Fruit fly (Drosophila melanogaster) whole organism, embryonic: Measurements from ENCODE around the gene ND-39.

ENCODE experiments used
- Awh ChIP-seq: fragments of 200-800 bp; sonication (Bioruptor generic); IDR thresholded peaks from 2 replicates; pipeline ENCODE4, ENCODE4 v1.3.6; 2022; ENCODE audit warnings: missing biosample characterization, missing genetic modification characterization
- CG10267 ChIP-seq: fragments of 200-800 bp; sonication (Bioruptor generic); optimal IDR thresholded peaks from 2 replicates; lab custom pipeline; 2018; ENCODE audit warnings: missing biosample characterization, mild to moderate bottlenecking, missing genetic modification characterization, moderate library complexity
- CG10321 ChIP-seq: fragments of 200-800 bp; sonication (Bioruptor generic); IDR thresholded peaks from 2 replicates; pipeline ENCODE4 v1.3.6; 2022; ENCODE audit warnings: missing biosample characterization, missing genetic modification characterization
- CG10565 ChIP-seq: fragments of 200-800 bp; sonication (Bioruptor generic); optimal IDR thresholded peaks from 3 replicates; lab custom pipeline; 2016; ENCODE audit warnings: missing biosample characterization, mild to moderate bottlenecking, missing genetic modification characterization
- CG10979 ChIP-seq: fragments of 200-800 bp; sonication (Bioruptor generic); optimal IDR thresholded peaks from 2 replicates; lab custom pipeline; 2018; ENCODE audit warnings: missing biosample characterization, mild to moderate bottlenecking, missing genetic modification characterization, moderate library complexity
- CG11696 ChIP-seq: fragments of 200-800 bp; sonication (Bioruptor generic); IDR thresholded peaks from 2 replicates; pipeline ENCODE4 v1.3.6; 2022; ENCODE audit warnings: missing biosample characterization, missing genetic modification characterization
- CG12236 ChIP-seq: fragments of 200-800 bp; sonication (Bioruptor generic); optimal IDR thresholded peaks from 2 replicates; lab custom pipeline; 2016; ENCODE audit warnings: missing biosample characterization, missing genetic modification characterization
- CG1233 ChIP-seq: fragments of 200-800 bp; sonication (Bioruptor generic); optimal IDR thresholded peaks from 4 replicates; lab custom pipeline; 2018; ENCODE audit warnings: missing biosample characterization, mild to moderate bottlenecking, missing genetic modification characterization
- CG12391 ChIP-seq: fragments of 200-800 bp; sonication (Bioruptor generic); optimal IDR thresholded peaks from 3 replicates; lab custom pipeline; 2018; ENCODE audit warnings: missing biosample characterization, mild to moderate bottlenecking, missing genetic modification characterization, moderate library complexity
- CG15073 ChIP-seq: fragments of 200-800 bp; sonication (Bioruptor generic); optimal IDR thresholded peaks from 2 replicates; lab custom pipeline; 2016; ENCODE audit warnings: missing biosample characterization, missing genetic modification characterization
- CG17359 ChIP-seq: fragments of 200-800 bp; sonication (Bioruptor generic); optimal IDR thresholded peaks from 3 replicates; lab custom pipeline; 2018; ENCODE audit warnings: missing biosample characterization, mild to moderate bottlenecking, missing genetic modification characterization, moderate library complexity
- CG18599 ChIP-seq: fragments of 200-800 bp; sonication (Bioruptor generic); optimal IDR thresholded peaks from 3 replicates; lab custom pipeline; 2017; ENCODE audit warnings: missing biosample characterization, missing genetic modification characterization, mild to moderate bottlenecking, moderate library complexity, missing genetic modification reagents
- CG2202 ChIP-seq: fragments of 200-800 bp; sonication (Bioruptor generic); optimal IDR thresholded peaks from 2 replicates; lab custom pipeline; 2018; ENCODE audit warnings: missing biosample characterization, mild to moderate bottlenecking, missing genetic modification characterization
- CG3281 ChIP-seq: fragments of 200-800 bp; sonication (Bioruptor generic); optimal IDR thresholded peaks from 3 replicates; lab custom pipeline; 2017; ENCODE audit warnings: missing biosample characterization, mild to moderate bottlenecking, missing genetic modification characterization
- CG34422 ChIP-seq: fragments of 200-800 bp; sonication (Bioruptor generic); IDR thresholded peaks from 3 replicates; pipeline ENCODE4 v1.3.6; 2022; ENCODE audit warnings: missing biosample characterization, missing genetic modification characterization
- CG4360 ChIP-seq: fragments of 200-800 bp; sonication (Bioruptor generic); IDR thresholded peaks from 2 replicates; pipeline ENCODE4 v1.3.6; 2022; ENCODE audit warnings: missing biosample characterization, missing genetic modification characterization
- CG4404 ChIP-seq: fragments of 200-800 bp; sonication (Bioruptor generic); IDR thresholded peaks from 2 replicates; pipeline ENCODE4 v1.3.6; 2022; ENCODE audit warnings: missing biosample characterization, missing genetic modification characterization
- CG6854 ChIP-seq: fragments of 200-800 bp; sonication (Bioruptor generic); optimal IDR thresholded peaks from 3 replicates; lab custom pipeline; 2017; ENCODE audit warnings: missing biosample characterization, mild to moderate bottlenecking, missing genetic modification characterization
- CG8388 ChIP-seq: fragments of 200-800 bp; sonication (Bioruptor generic); optimal IDR thresholded peaks from 2 replicates; lab custom pipeline; 2019; ENCODE audit warnings: missing biosample characterization, mild to moderate bottlenecking, missing genetic modification characterization, moderate library complexity
- CG8765 ChIP-seq: fragments of 200-800 bp; sonication (Bioruptor generic); IDR thresholded peaks from 2 replicates; pipeline ENCODE4 v1.3.6; 2022; ENCODE audit warnings: missing biosample characterization, missing genetic modification characterization
- CG9876 ChIP-seq: fragments of 200-800 bp; sonication (Bioruptor generic); optimal IDR thresholded peaks from 2 replicates; lab custom pipeline; 2016; ENCODE audit warnings: missing biosample characterization, missing genetic modification characterization
- CTCF ChIP-seq: fragments of 200-800 bp; sonication (Bioruptor generic); optimal IDR thresholded peaks from 2 replicates; lab custom pipeline; 2017; ENCODE audit warnings: missing biosample characterization, mild to moderate bottlenecking, missing genetic modification characterization, moderate library complexity
- CrebB ChIP-seq: fragments of 200-800 bp; sonication (Bioruptor generic); optimal IDR thresholded peaks from 3 replicates; lab custom pipeline; 2018; ENCODE audit warnings: missing biosample characterization, mild to moderate bottlenecking, missing genetic modification characterization
- D ChIP-seq, 2 experiments: fragments of 200-800 bp in 1 of 2; fragments of >200 bp in 1 of 2; sonication (Bioruptor generic) in 1 of 2; optimal IDR thresholded peaks; 2 replicates in 1 of 2; 3 replicates in 1 of 2; lab custom pipeline; 2017; ENCODE audit warnings: mild to moderate bottlenecking in 1 of 2, missing biosample characterization in 1 of 2, missing genetic modification characterization in 1 of 2, missing genetic modification reagents in 1 of 2
- Dad ChIP-seq: fragments of 200-800 bp; sonication (Bioruptor generic); optimal IDR thresholded peaks from 3 replicates; lab custom pipeline; 2016; ENCODE audit warnings: missing biosample characterization, missing genetic modification characterization
- E2f1 ChIP-seq: fragments of 200-800 bp; sonication (Bioruptor generic); IDR thresholded peaks from 2 replicates; pipeline ENCODE4 v1.3.6; 2022; ENCODE audit warnings: missing biosample characterization, missing genetic modification characterization
- Fer3 ChIP-seq: fragments of 200-800 bp; sonication (Bioruptor generic); optimal IDR thresholded peaks from 2 replicates; lab custom pipeline; 2018; ENCODE audit warnings: missing biosample characterization, mild to moderate bottlenecking, missing genetic modification characterization, moderate library complexity
- Gsc ChIP-seq: fragments of 200-800 bp; sonication (Bioruptor generic); IDR thresholded peaks from 2 replicates; pipeline ENCODE4 v1.3.6; 2022; ENCODE audit warnings: missing biosample characterization, missing genetic modification characterization
- HLH54F ChIP-seq: fragments of 200-800 bp; sonication (Bioruptor generic); optimal IDR thresholded peaks from 3 replicates; lab custom pipeline; 2016; ENCODE audit warnings: missing biosample characterization, missing genetic modification characterization
- HLHmδ ChIP-seq: fragments of 200-800 bp; sonication (Bioruptor generic); optimal IDR thresholded peaks from 2 replicates; lab custom pipeline; 2018; ENCODE audit warnings: missing biosample characterization, mild to moderate bottlenecking, missing genetic modification characterization, moderate library complexity
- Jarid2 ChIP-seq: fragments of 200-800 bp; sonication (Bioruptor generic); optimal IDR thresholded peaks from 3 replicates; lab custom pipeline; 2017; ENCODE audit warnings: mild to moderate bottlenecking, missing biosample characterization, missing genetic modification reagents, missing genetic modification characterization
- Kr ChIP-seq: fragments of 200-800 bp; sonication (Bioruptor generic); optimal IDR thresholded peaks from 2 replicates; lab custom pipeline; 2017; ENCODE audit warnings: missing biosample characterization, mild to moderate bottlenecking, missing genetic modification characterization
- NK7.1 ChIP-seq: fragments of 200-800 bp; sonication (Bioruptor generic); optimal IDR thresholded peaks from 3 replicates; lab custom pipeline; 2016; ENCODE audit warnings: missing biosample characterization, missing genetic modification characterization
- al ChIP-seq: fragments of 200-800 bp; sonication (Bioruptor generic); IDR thresholded peaks from 2 replicates; pipeline ENCODE4 v1.3.6; 2022; ENCODE audit warnings: missing biosample characterization, missing genetic modification characterization
- ara ChIP-seq: fragments of 200-800 bp; sonication (Bioruptor generic); IDR thresholded peaks from 2 replicates; pipeline ENCODE4 v1.3.6; 2022; ENCODE audit warnings: missing biosample characterization, missing genetic modification characterization
- bab2 ChIP-seq: fragments of 200-800 bp; sonication (Bioruptor generic); optimal IDR thresholded peaks from 2 replicates; lab custom pipeline; 2016; ENCODE audit warnings: missing biosample characterization, missing genetic modification characterization
- btn ChIP-seq: fragments of 200-800 bp; sonication (Bioruptor generic); optimal IDR thresholded peaks from 2 replicates; lab custom pipeline; 2016; ENCODE audit warnings: missing biosample characterization, missing genetic modification characterization
- crol ChIP-seq: fragments of 200-800 bp; sonication (Bioruptor generic); IDR thresholded peaks from 2 replicates; pipeline ENCODE4 v1.3.6; 2022; ENCODE audit warnings: missing biosample characterization, missing genetic modification characterization
- emc ChIP-seq: fragments of 200-800 bp; sonication (Bioruptor generic); optimal IDR thresholded peaks from 2 replicates; lab custom pipeline; 2016; ENCODE audit warnings: missing biosample characterization, missing genetic modification characterization
- ems ChIP-seq: fragments of 200-800 bp; sonication (Bioruptor generic); optimal IDR thresholded peaks from 3 replicates; lab custom pipeline; 2016; ENCODE audit warnings: missing biosample characterization, missing genetic modification characterization
- fru ChIP-seq: fragments of >200 bp; optimal IDR thresholded peaks from 2 replicates; lab custom pipeline; 2017
- gfzf ChIP-seq: fragments of 200-800 bp; sonication (Bioruptor generic); optimal IDR thresholded peaks from 2 replicates; lab custom pipeline; 2016; ENCODE audit warnings: missing biosample characterization, mild to moderate bottlenecking, missing genetic modification characterization, moderate library complexity
- gsb-n ChIP-seq: fragments of 200-800 bp; sonication (Bioruptor generic); optimal IDR thresholded peaks from 3 replicates; lab custom pipeline; 2018; ENCODE audit warnings: missing biosample characterization, mild to moderate bottlenecking, missing genetic modification characterization
- lilli ChIP-seq: fragments of 200-800 bp; sonication (Bioruptor generic); optimal IDR thresholded peaks from 3 replicates; lab custom pipeline; 2016; ENCODE audit warnings: missing biosample characterization, missing genetic modification characterization
- odd ChIP-seq: fragments of 200-800 bp; sonication (Bioruptor generic); optimal IDR thresholded peaks from 2 replicates; lab custom pipeline; 2017; ENCODE audit warnings: missing biosample characterization, mild to moderate bottlenecking, missing genetic modification characterization
- pb ChIP-seq: fragments of 200-800 bp; sonication (Bioruptor generic); optimal IDR thresholded peaks from 3 replicates; lab custom pipeline; 2016; ENCODE audit warnings: missing biosample characterization, missing genetic modification characterization
- row ChIP-seq: fragments of 200-800 bp; sonication (Bioruptor generic); IDR thresholded peaks from 3 replicates; pipeline ENCODE4 v1.3.6; 2022; ENCODE audit warnings: missing biosample characterization, missing genetic modification characterization
- run ChIP-seq: fragments of 200-800 bp; sonication (Bioruptor generic); optimal IDR thresholded peaks from 3 replicates; lab custom pipeline; 2018; ENCODE audit warnings: missing biosample characterization, mild to moderate bottlenecking, missing genetic modification characterization
- slbo ChIP-seq: fragments of 200-800 bp; sonication (Bioruptor generic); IDR thresholded peaks from 2 replicates; pipeline ENCODE4 v1.3.6; 2022; ENCODE audit warnings: missing biosample characterization, missing genetic modification characterization
- twi ChIP-seq: fragments of 200-800 bp; optimal IDR thresholded peaks from 2 replicates; lab custom pipeline; 2019; ENCODE audit warnings: missing biosample characterization, mild to moderate bottlenecking, missing genetic modification characterization, moderate library complexity

Gene ND-39

dm6 chr3L:20493417-20494261 is 1.8 kb downstream of the ND-39 start (continued):
- TF ChIP-seq CG18599 (GFP tag; lab: Kevin White, UChicago) = peak; percentile 84
- no peak for TF ChIP-seq gsb-n (tag; lab: Kevin White, UChicago)
- peak; percentile 50; the same call in 1 of the 2 replicates for TF ChIP-seq ara (GFP tag; lab: Robert Waterston, UW)
- no peak for TF ChIP-seq CG15073 (GFP tag; lab: Kevin White, UChicago)
- TF ChIP-seq pb = no peak
- peak; percentile 64 for TF ChIP-seq Jarid2 (GFP tag; lab: Kevin White, UChicago)
- peak; percentile 20 for TF ChIP-seq ems (GFP tag; lab: Kevin White, UChicago)
- peak; percentile 7 for TF ChIP-seq emc (GFP tag; lab: Kevin White, UChicago)
- TF ChIP-seq CG8765 (GFP tag; lab: Robert Waterston, UW) = peak; percentile 25; the same call in 1 of the 2 replicates
- TF ChIP-seq CG4404 (GFP tag; lab: Robert Waterston, UW) = peak; percentile 50
- TF ChIP-seq run = peak; percentile 57
- peak; percentile 5 for TF ChIP-seq twi (tag; lab: Kevin White, UChicago)
- TF ChIP-seq D (optimal IDR thresholded peaks at IDR 0.05; lab: Kevin White, UChicago) = no peak
- no peak for TF ChIP-seq D (GFP tag; optimal IDR thresholded peaks at IDR 0.05; lab: Kevin White, UChicago)
- peak; percentile 77 for TF ChIP-seq CG12391
- no peak for TF ChIP-seq CG10565 (GFP tag; lab: Kevin White, UChicago)
- TF ChIP-seq crol (GFP tag; lab: Robert Waterston, UW) = peak; percentile 27; the same call in 1 of the 2 replicates
- no peak for TF ChIP-seq gfzf (GFP tag; lab: Kevin White, UChicago)
- TF ChIP-seq bab2 (GFP tag; lab: Kevin White, UChicago) = peak; percentile 55
- TF ChIP-seq CG17359 = peak; percentile 76
- TF ChIP-seq Awh (GFP tag; lab: Robert Waterston, UW) = peak; percentile 56
- peak; percentile 21 for TF ChIP-seq Dad (GFP tag; lab: Kevin White, UChicago)
- TF ChIP-seq CG4360 = peak; percentile 67
- TF ChIP-seq CG10979 = peak; percentile 23
- peak; percentile 80 for TF ChIP-seq lilli
- peak; percentile 81 for TF ChIP-seq CG3281 (GFP tag; lab: Kevin White, UChicago)
- TF ChIP-seq odd (GFP tag; lab: Kevin White, UChicago) = peak; percentile 27
- TF ChIP-seq HLH54F (GFP tag; lab: Kevin White, UChicago) = peak; percentile 38
- no peak for TF ChIP-seq Kr (GFP tag; lab: Kevin White, UChicago)
- TF ChIP-seq CrebB (tag; lab: Kevin White, UChicago) = peak; percentile 28
- TF ChIP-seq CG9876 = no peak
- TF ChIP-seq al (GFP tag; lab: Robert Waterston, UW) = peak; percentile 75
- TF ChIP-seq CG2202 (tag; lab: Kevin White, UChicago) = no peak
- peak; percentile 69 for TF ChIP-seq CG10267
- TF ChIP-seq HLHmδ = no peak
- TF ChIP-seq CG11696 (GFP tag; lab: Robert Waterston, UW) = peak; percentile 59
- TF ChIP-seq Gsc = no peak
- peak; percentile 78 for TF ChIP-seq Fer3 (tag; lab: Kevin White, UChicago)
- peak; percentile 80; the same call in 1 of the 2 replicates for TF ChIP-seq E2f1 (GFP tag; lab: Robert Waterston, UW)
- peak; percentile 54 for TF ChIP-seq CG6854 (GFP tag; lab: Kevin White, UChicago)
- peak; percentile 83 for TF ChIP-seq slbo (GFP tag; lab: Robert Waterston, UW)
- no peak for TF ChIP-seq fru (lab: Kevin White, UChicago)
- TF ChIP-seq btn = peak; percentile 15
- TF ChIP-seq CG34422 (GFP tag; lab: Robert Waterston, UW) = peak; percentile 85; the same call in 2 of the 3 replicates
- peak; percentile 91 for TF ChIP-seq row (GFP tag; lab: Robert Waterston, UW)
- peak; percentile 37 for TF ChIP-seq CG1233
- TF ChIP-seq CTCF (GFP tag; lab: Kevin White, UChicago) = peak; percentile 40
- TF ChIP-seq CG12236 (GFP tag; lab: Kevin White, UChicago) = no peak
- TF ChIP-seq CG10321 (GFP tag; lab: Robert Waterston, UW) = peak; percentile 37; the same call in 1 of the 2 replicates
- TF ChIP-seq NK7.1 = no peak
- TF ChIP-seq CG8388 (GFP tag; lab: Kevin White, UChicago) = peak; percentile 71
